Worm (Caenorhabditis elegans) whole organism, early embryonic: Measurements from ENCODE around the gene C05E4.7.

ENCODE experiments used
- B0310.2 ChIP-seq: sonication (generic microtip); optimal IDR thresholded peaks from 2 replicates; lab custom pipeline; 2016; ENCODE audit warnings: mild to moderate bottlenecking, missing genetic modification characterization, missing compliant biosample characterization
- F13C5.2 ChIP-seq: sonication (generic microtip); optimal IDR thresholded peaks from 2 replicates; lab custom pipeline; 2017; ENCODE audit warnings: mild to moderate bottlenecking, missing genetic modification characterization, inconsistent platforms, missing compliant biosample characterization
- aly-1 ChIP-seq: sonication (generic microtip); optimal IDR thresholded peaks from 2 replicates; lab custom pipeline; 2016; ENCODE audit warnings: missing genetic modification characterization, missing compliant biosample characterization
- ama-1 ChIP-seq: fragments of 150-350 bp; optimal IDR thresholded peaks from 2 replicates; lab custom pipeline; 2014
- ceh-13 ChIP-seq: fragments of 200-800 bp; sonication (Bioruptor generic); optimal IDR thresholded peaks from 2 replicates; lab custom pipeline; 2018; ENCODE audit warnings: mild to moderate bottlenecking, missing genetic modification characterization, missing compliant biosample characterization
- ceh-36 ChIP-seq: sonication (generic microtip); optimal IDR thresholded peaks from 2 replicates; lab custom pipeline; 2016; ENCODE audit warnings: missing genetic modification characterization, inconsistent platforms, missing compliant biosample characterization
- ets-7 ChIP-seq: sonication (generic microtip); optimal IDR thresholded peaks from 2 replicates; lab custom pipeline; 2016; ENCODE audit warnings: missing genotype, missing genetic modification characterization, missing compliant biosample characterization
- flt-1 ChIP-seq: fragments of 200-800 bp; sonication (Bioruptor generic); IDR thresholded peaks from 2 replicates; pipeline ENCODE4 v1.3.6; 2022; ENCODE audit warnings: missing genetic modification characterization, missing compliant biosample characterization
- hnd-1 ChIP-seq: sonication (generic microtip); optimal IDR thresholded peaks from 2 replicates; lab custom pipeline; 2016; ENCODE audit warnings: missing genetic modification characterization, missing compliant biosample characterization
- pes-1 ChIP-seq: fragments of 200-800 bp; sonication (Bioruptor generic); IDR thresholded peaks from 2 replicates; pipeline ENCODE4 v1.3.6; 2022; ENCODE audit warnings: missing genetic modification reagents, missing genetic modification characterization, missing compliant biosample characterization
- sea-1 ChIP-seq: fragments of 200-800 bp; sonication (Bioruptor generic); conservative IDR thresholded peaks from 2 replicates; pipeline ENCODE4 v1.3.6; 2022; ENCODE audit warnings: missing genetic modification characterization, missing compliant biosample characterization
- tbx-11 ChIP-seq: fragments of 200-800 bp; sonication (Bioruptor generic); IDR thresholded peaks from 2 replicates; pipeline ENCODE4 v1.3.6; 2022; ENCODE audit warnings: missing genetic modification characterization, missing compliant biosample characterization
- tra-4 ChIP-seq: sonication (generic microtip); optimal IDR thresholded peaks from 2 replicates; lab custom pipeline; 2017; ENCODE audit warnings: missing genetic modification characterization, missing compliant biosample characterization

ce11 chrV:756169-756568 lies 14.2 kb downstream of the C05E4.7 start, which contains the start of gene str-20:
- TF ChIP-seq F13C5.2 (tag; lab: Kevin White, UChicago), result no peak
- TF ChIP-seq hnd-1 (tag; lab: Kevin White, UChicago), result no peak
- TF ChIP-seq aly-1 (tag; lab: Kevin White, UChicago), result no peak
- no peak for TF ChIP-seq ceh-13 (GFP tag; lab: Kevin White, UChicago)
- TF ChIP-seq pes-1 (GFP tag; lab: Robert Waterston, UW), result no peak
- no peak for TF ChIP-seq ceh-36 (tag; lab: Kevin White, UChicago)
- no peak for TF ChIP-seq ama-1
- no peak for TF ChIP-seq flt-1 (GFP tag; lab: Robert Waterston, UW)
- no peak for TF ChIP-seq ets-7 (tag; lab: Kevin White, UChicago)
- TF ChIP-seq tra-4, result no peak
- TF ChIP-seq B0310.2, result no peak
- TF ChIP-seq tbx-11, result no peak
- no peak for TF ChIP-seq sea-1 (GFP tag; lab: Robert Waterston, UW)
